Worm (Caenorhabditis elegans) whole organism, L1 larva: Measurements from ENCODE around the gene nlg-1.

ENCODE experiments used
- ces-1 ChIP-seq: fragments of 150-350 bp; optimal IDR thresholded peaks from 2 replicates; lab custom pipeline; 2014; ENCODE audit warnings: missing biosample characterization, missing genetic modification reagents, missing genetic modification characterization
- snpc-4 ChIP-seq: fragments of 150-350 bp; optimal IDR thresholded peaks from 2 replicates; lab custom pipeline; 2014; ENCODE audit warnings: missing biosample characterization, missing genetic modification characterization

- TF ChIP-seq ces-1 (no peak), snpc-4 (tag; lab: Kevin White, UChicago) (no peak)
Measured at ce11 chrX:13621628-13622027, 9.3 kb downstream of the nlg-1 start, which contains the start of gene Y12A6A.1.
